Fruit fly (Drosophila melanogaster) whole organism, prepupa: ENCODE measurements around the gene CG16721.

ENCODE experiments used
- CG15336 ChIP-seq: fragments of 200-800 bp; sonication (Bioruptor generic); IDR thresholded peaks from 2 replicates; pipeline ENCODE4 v1.3.6; 2022; ENCODE audit warnings: missing biosample characterization, missing genetic modification characterization
- CG1621 ChIP-seq: fragments of 200-800 bp; sonication (Bioruptor generic); optimal IDR thresholded peaks from 3 replicates; lab custom pipeline; 2018; ENCODE audit warnings: missing biosample characterization, mild to moderate bottlenecking, missing genetic modification characterization
- CG16779 ChIP-seq: fragments of 200-800 bp; sonication (Bioruptor generic); optimal IDR thresholded peaks from 3 replicates; lab custom pipeline; 2017; ENCODE audit warnings: missing biosample characterization, mild to moderate bottlenecking, missing genetic modification characterization
- CG3032 ChIP-seq: fragments of 200-800 bp; optimal IDR thresholded peaks from 2 replicates; lab custom pipeline; 2019; ENCODE audit warnings: missing biosample characterization, mild to moderate bottlenecking, missing genetic modification characterization, moderate library complexity
- CG31627 ChIP-seq: fragments of 200-800 bp; sonication (Bioruptor generic); optimal IDR thresholded peaks from 3 replicates; lab custom pipeline; 2016; ENCODE audit warnings: missing biosample characterization, missing genetic modification characterization
- CG32006 ChIP-seq: fragments of 200-800 bp; sonication (Bioruptor generic); optimal IDR thresholded peaks from 3 replicates; lab custom pipeline; 2017; ENCODE audit warnings: missing biosample characterization, mild to moderate bottlenecking, missing genetic modification characterization
- CG34406 ChIP-seq: fragments of 200-800 bp; sonication (Bioruptor generic); optimal IDR thresholded peaks from 3 replicates; lab custom pipeline; 2016; ENCODE audit warnings: missing biosample characterization, missing genetic modification characterization
- CG6163 ChIP-seq: fragments of 200-800 bp; sonication (Bioruptor generic); IDR thresholded peaks from 3 replicates; pipeline ENCODE4 v1.3.6; 2022; ENCODE audit warnings: missing biosample characterization, missing genetic modification characterization
- CG6276 ChIP-seq: fragments of 200-800 bp; sonication (Bioruptor generic); optimal IDR thresholded peaks from 2 replicates; lab custom pipeline; 2017; ENCODE audit warnings: missing biosample characterization, mild to moderate bottlenecking, missing genetic modification characterization
- CG7368 ChIP-seq: fragments of 200-800 bp; sonication (Bioruptor generic); optimal IDR thresholded peaks from 3 replicates; lab custom pipeline; 2016; ENCODE audit warnings: missing biosample characterization, missing genetic modification characterization
- CG8119 ChIP-seq: fragments of 200-800 bp; sonication (Bioruptor generic); IDR thresholded peaks from 3 replicates; pipeline ENCODE4 v1.3.6; 2022; ENCODE audit warnings: missing biosample characterization, missing genetic modification characterization
- CG8319 ChIP-seq: fragments of 200-800 bp; sonication (Bioruptor generic); optimal IDR thresholded peaks from 3 replicates; lab custom pipeline; 2016; ENCODE audit warnings: missing biosample characterization, missing genetic modification characterization
- CG8632 ChIP-seq: fragments of 200-800 bp; sonication (Bioruptor generic); optimal IDR thresholded peaks from 3 replicates; lab custom pipeline; 2016; ENCODE audit warnings: missing biosample characterization, missing genetic modification characterization
- CG9139 ChIP-seq: fragments of 200-800 bp; sonication (Bioruptor generic); optimal IDR thresholded peaks from 3 replicates; lab custom pipeline; 2017; ENCODE audit warnings: missing biosample characterization, mild to moderate bottlenecking, missing genetic modification characterization
- Eip75B ChIP-seq: fragments of 200-800 bp; sonication (Bioruptor generic); optimal IDR thresholded peaks from 3 replicates; lab custom pipeline; 2016; ENCODE audit warnings: missing biosample characterization, missing genetic modification characterization
- Eip78C ChIP-seq: fragments of 200-800 bp; sonication (Bioruptor generic); peaks from one replicate; lab custom pipeline; 2016; ENCODE audit warnings: missing biosample characterization, missing genetic modification characterization
- Eip93F ChIP-seq: fragments of 200-800 bp; sonication (Bioruptor generic); optimal IDR thresholded peaks from 2 replicates; lab custom pipeline; 2016; ENCODE audit warnings: missing biosample characterization, mild to moderate bottlenecking, missing genetic modification characterization
- Ets96B ChIP-seq: fragments of 200-800 bp; optimal IDR thresholded peaks from 2 replicates; lab custom pipeline; 2019; ENCODE audit warnings: missing biosample characterization, mild to moderate bottlenecking, missing genetic modification characterization, moderate library complexity
- Gug ChIP-seq: fragments of 200-800 bp; sonication (Bioruptor generic); IDR thresholded peaks from 2 replicates; pipeline ENCODE4 v1.3.6; 2022; ENCODE audit warnings: missing biosample characterization, missing genetic modification characterization
- Hr38 ChIP-seq: sonication (Bioruptor generic); optimal IDR thresholded peaks from 2 replicates; lab custom pipeline; 2016; ENCODE audit warnings: missing biosample characterization, missing genetic modification characterization
- Hr39 ChIP-seq: fragments of 200-800 bp; sonication (Bioruptor generic); optimal IDR thresholded peaks from 2 replicates; lab custom pipeline; 2016; ENCODE audit warnings: missing biosample characterization, missing genetic modification characterization
- OdsH ChIP-seq: fragments of 200-800 bp; sonication (Bioruptor generic); optimal IDR thresholded peaks from 3 replicates; lab custom pipeline; 2016; ENCODE audit warnings: missing biosample characterization, missing genetic modification characterization
- Smox ChIP-seq: fragments of 200-800 bp; sonication (Bioruptor generic); optimal IDR thresholded peaks from 3 replicates; lab custom pipeline; 2016; ENCODE audit warnings: missing biosample characterization, missing genetic modification characterization
- Sox14 ChIP-seq: fragments of 200-800 bp; sonication (Bioruptor generic); optimal IDR thresholded peaks from 3 replicates; lab custom pipeline; 2016; ENCODE audit warnings: missing biosample characterization, missing genetic modification characterization
- Sox15 ChIP-seq: fragments of 200-800 bp; sonication (Bioruptor generic); optimal IDR thresholded peaks from 3 replicates; lab custom pipeline; 2016; ENCODE audit warnings: missing biosample characterization, missing genetic modification characterization
- achi ChIP-seq: fragments of 200-800 bp; sonication (Bioruptor generic); optimal IDR thresholded peaks from 3 replicates; lab custom pipeline; 2016; ENCODE audit warnings: missing biosample characterization, missing genetic modification characterization
- cyc ChIP-seq: fragments of 200-800 bp; sonication (Bioruptor generic); optimal IDR thresholded peaks from 3 replicates; lab custom pipeline; 2016; ENCODE audit warnings: missing biosample characterization, missing genetic modification characterization
- dac ChIP-seq: fragments of 200-800 bp; sonication (Bioruptor generic); optimal IDR thresholded peaks from 2 replicates; lab custom pipeline; 2017; ENCODE audit warnings: missing biosample characterization, mild to moderate bottlenecking, missing genetic modification characterization
- fd59A ChIP-seq: fragments of 200-800 bp; sonication (Bioruptor generic); optimal IDR thresholded peaks from 2 replicates; lab custom pipeline; 2017; ENCODE audit warnings: missing biosample characterization, mild to moderate bottlenecking, missing genetic modification characterization, missing genetic modification reagents
- fd85E ChIP-seq: fragments of 200-800 bp; sonication (Bioruptor generic); optimal IDR thresholded peaks from 3 replicates; lab custom pipeline; 2016; ENCODE audit warnings: missing biosample characterization, missing genetic modification characterization
- net ChIP-seq: fragments of 200-800 bp; sonication (Bioruptor generic); optimal IDR thresholded peaks from 3 replicates; lab custom pipeline; 2016; ENCODE audit warnings: missing biosample characterization, missing genetic modification characterization
- pdm3 ChIP-seq: fragments of 200-800 bp; sonication (Bioruptor generic); optimal IDR thresholded peaks from 3 replicates; lab custom pipeline; 2016; ENCODE audit warnings: missing biosample characterization, missing genetic modification characterization
- salr ChIP-seq, 2 experiments: fragments of 200-800 bp; sonication (Bioruptor generic); optimal IDR thresholded peaks; 3 replicates each; lab custom pipeline; 2016 to 2018; ENCODE audit warnings: missing biosample characterization in 2 of 2, missing genetic modification characterization in 2 of 2, mild to moderate bottlenecking in 1 of 2
- spab ChIP-seq: fragments of 200-800 bp; sonication (Bioruptor generic); optimal IDR thresholded peaks from 2 replicates; lab custom pipeline; 2017; ENCODE audit warnings: missing biosample characterization, mild to moderate bottlenecking, missing genetic modification characterization, missing genetic modification reagents
- svp ChIP-seq: fragments of 200-800 bp; sonication (Bioruptor generic); peaks from one replicate; lab custom pipeline; 2016; ENCODE audit warnings: missing biosample characterization, missing genetic modification characterization
- topi ChIP-seq: fragments of 200-800 bp; sonication (Bioruptor generic); optimal IDR thresholded peaks from 3 replicates; lab custom pipeline; 2016; ENCODE audit warnings: missing biosample characterization, missing genetic modification characterization

Gene CG16721

dm6 chrX:5865051-5865450 is 14.6 kb upstream of the CG16721 start, which contains the start of gene CG43137:
Gene CG43137, minus strand, starts transcription at chrX:5865151.
- TF ChIP-seq salr (GFP tag; optimal IDR thresholded peaks at IDR 0.05; lab: Kevin White, UChicago) (no peak), CG1621 (tag; lab: Kevin White, UChicago) (no peak), CG6276 (no peak), Ets96B (tag; lab: Kevin White, UChicago) (no peak)

DNA sequence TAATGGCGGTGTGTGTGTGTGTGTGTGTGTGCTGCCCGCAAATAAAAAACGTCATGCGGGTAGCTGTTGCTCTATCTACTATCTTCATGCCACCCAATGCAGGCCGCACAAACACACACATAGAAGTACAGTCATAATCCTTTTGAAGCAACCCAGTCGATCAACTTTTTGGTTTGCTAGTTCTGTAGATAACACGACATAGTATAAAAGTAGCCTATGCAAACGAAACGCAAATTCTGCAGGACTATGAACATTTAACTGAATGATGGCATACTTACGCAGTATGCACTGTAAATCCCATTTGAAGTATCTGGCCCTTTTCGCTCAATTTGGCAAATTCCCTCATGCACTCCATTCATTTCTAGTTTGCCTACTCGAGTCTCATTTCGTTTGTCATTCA is 13.6 kb upstream of the CG16721 start:
- TF ChIP-seq CG7368 (GFP tag; lab: Kevin White, UChicago) (no peak), OdsH (GFP tag; lab: Kevin White, UChicago) (no peak), CG32006 (GFP tag; lab: Kevin White, UChicago) (peak; percentile 26), Eip75B (GFP tag; lab: Kevin White, UChicago) (no peak), Sox15 (GFP tag; lab: Kevin White, UChicago) (no peak), CG8119 (0 out of 3 replicates have a peak, but pooled peaks have one; percentile 16), CG6163 (GFP tag; lab: Robert Waterston, UW) (no peak), achi (GFP tag; lab: Kevin White, UChicago) (no peak), CG8632 (no peak), Eip78C (peak; percentile 11), dac (GFP tag; lab: Kevin White, UChicago) (no peak), CG3032 (tag; lab: Kevin White, UChicago) (no peak), topi (GFP tag; lab: Kevin White, UChicago) (no peak)

DNA sequence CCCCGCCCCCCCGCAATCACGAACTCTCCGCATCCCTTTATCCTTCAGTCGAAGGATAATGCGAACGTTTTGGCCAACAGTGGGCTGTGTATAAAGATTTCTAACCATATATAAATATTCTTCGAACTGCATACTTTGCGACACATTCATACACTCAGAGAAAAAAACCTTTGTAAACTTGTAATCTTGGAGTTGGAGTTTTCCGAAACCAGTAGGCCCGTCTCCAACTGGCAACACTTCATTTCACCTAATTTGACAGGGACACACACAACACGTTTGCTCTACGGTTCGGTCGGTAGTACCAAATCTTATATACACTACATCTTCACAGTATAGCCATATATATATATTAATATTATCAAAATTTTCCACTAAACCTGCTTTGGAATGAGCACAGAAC is 10.9 kb upstream of the CG16721 start, which contains the start of gene CG15764:
TSS of gene CG15764 (plus strand) at position 301 of the 400 bp plus-strand sequence.
- TF ChIP-seq Hr39 (GFP tag; lab: Kevin White, UChicago), result no peak
- no peak for TF ChIP-seq spab (GFP tag; lab: Kevin White, UChicago)
- no peak for TF ChIP-seq CG8319 (GFP tag; lab: Kevin White, UChicago)
- no peak for TF ChIP-seq CG3032 (tag; lab: Kevin White, UChicago)
- no peak for TF ChIP-seq CG16779
- no peak for TF ChIP-seq CG15336
- TF ChIP-seq Sox14 (GFP tag; lab: Kevin White, UChicago), result no peak
- TF ChIP-seq Smox (GFP tag; lab: Kevin White, UChicago), result no peak
- no peak for TF ChIP-seq cyc (GFP tag; lab: Kevin White, UChicago)
- no peak for TF ChIP-seq CG6163 (GFP tag; lab: Robert Waterston, UW)
- TF ChIP-seq net (GFP tag; lab: Kevin White, UChicago), result no peak

- TF ChIP-seq Hr38 (GFP tag; lab: Kevin White, UChicago), result no peak
- peak; percentile 2 for TF ChIP-seq CG1621 (tag; lab: Kevin White, UChicago)
These were observed 6.5 kb upstream of the CG16721 start, which contains the start of gene GAA1 for dm6 chrX:5873164-5873563. Gene GAA1, minus strand, starts transcription at chrX:5873357.

- TF ChIP-seq Gug (GFP tag; lab: Robert Waterston, UW) (no peak), Hr38 (GFP tag; lab: Kevin White, UChicago) (no peak), CG31627 (GFP tag; lab: Kevin White, UChicago) (no peak), CG1621 (tag; lab: Kevin White, UChicago) (peak; percentile 90), CG9139 (GFP tag; lab: Kevin White, UChicago) (no peak), Eip78C (peak; percentile 13), achi (GFP tag; lab: Kevin White, UChicago) (no peak), fd85E (GFP tag; lab: Kevin White, UChicago) (no peak), pdm3 (GFP tag; lab: Kevin White, UChicago) (no peak), Sox14 (GFP tag; lab: Kevin White, UChicago) (no peak), svp (no peak), Smox (GFP tag; lab: Kevin White, UChicago) (no peak), fd59A (GFP tag; lab: Kevin White, UChicago) (no peak), CG34406 (GFP tag; lab: Kevin White, UChicago) (no peak), cyc (GFP tag; lab: Kevin White, UChicago) (no peak), net (GFP tag; lab: Kevin White, UChicago) (no peak), Eip93F (GFP tag; lab: Kevin White, UChicago) (no peak)
These were observed 3.1 kb upstream of the CG16721 start, which contains the start of gene mof for dm6 chrX:5876584-5876983. Gene mof, minus strand, starts transcription at chrX:5876853.
